Fruit fly (Drosophila melanogaster) whole organism, prepupa: ENCODE results near the gene ppk18.

Experiments
- Blimp-1 ChIP-seq: fragments of 200-800 bp; sonication (Bioruptor generic); optimal IDR thresholded peaks from 3 replicates; lab custom pipeline; 2017; ENCODE audit warnings: missing biosample characterization, missing genetic modification characterization, mild to moderate bottlenecking, moderate library complexity, missing genetic modification reagents
- CG10631 ChIP-seq: fragments of 200-800 bp; sonication (Bioruptor generic); optimal IDR thresholded peaks from 2 replicates; lab custom pipeline; 2016; ENCODE audit warnings: missing biosample characterization, missing genetic modification characterization
- CG10669 ChIP-seq: fragments of 200-800 bp; sonication (Bioruptor generic); optimal IDR thresholded peaks from 3 replicates; lab custom pipeline; 2018; ENCODE audit warnings: missing biosample characterization, mild to moderate bottlenecking, missing genetic modification characterization, moderate library complexity
- CG11902 ChIP-seq: fragments of 200-800 bp; sonication (Bioruptor generic); optimal IDR thresholded peaks from 3 replicates; lab custom pipeline; 2016; ENCODE audit warnings: missing biosample characterization, missing genetic modification characterization
- CG15336 ChIP-seq: fragments of 200-800 bp; sonication (Bioruptor generic); IDR thresholded peaks from 2 replicates; pipeline ENCODE4 v1.3.6; 2022; ENCODE audit warnings: missing biosample characterization, missing genetic modification characterization
- CG16779 ChIP-seq: fragments of 200-800 bp; sonication (Bioruptor generic); optimal IDR thresholded peaks from 3 replicates; lab custom pipeline; 2017; ENCODE audit warnings: missing biosample characterization, mild to moderate bottlenecking, missing genetic modification characterization
- CG31627 ChIP-seq: fragments of 200-800 bp; sonication (Bioruptor generic); optimal IDR thresholded peaks from 3 replicates; lab custom pipeline; 2016; ENCODE audit warnings: missing biosample characterization, missing genetic modification characterization
- CG32006 ChIP-seq: fragments of 200-800 bp; sonication (Bioruptor generic); optimal IDR thresholded peaks from 3 replicates; lab custom pipeline; 2017; ENCODE audit warnings: missing biosample characterization, mild to moderate bottlenecking, missing genetic modification characterization
- CG34406 ChIP-seq: fragments of 200-800 bp; sonication (Bioruptor generic); optimal IDR thresholded peaks from 3 replicates; lab custom pipeline; 2016; ENCODE audit warnings: missing biosample characterization, missing genetic modification characterization
- CG4318 ChIP-seq: fragments of 200-800 bp; sonication (Bioruptor generic); optimal IDR thresholded peaks from 3 replicates; lab custom pipeline; 2017; ENCODE audit warnings: missing biosample characterization, mild to moderate bottlenecking, missing genetic modification characterization
- CG6276 ChIP-seq: fragments of 200-800 bp; sonication (Bioruptor generic); optimal IDR thresholded peaks from 2 replicates; lab custom pipeline; 2017; ENCODE audit warnings: missing biosample characterization, mild to moderate bottlenecking, missing genetic modification characterization
- CG8119 ChIP-seq: fragments of 200-800 bp; sonication (Bioruptor generic); IDR thresholded peaks from 3 replicates; pipeline ENCODE4 v1.3.6; 2022; ENCODE audit warnings: missing biosample characterization, missing genetic modification characterization
- CG8319 ChIP-seq: fragments of 200-800 bp; sonication (Bioruptor generic); optimal IDR thresholded peaks from 3 replicates; lab custom pipeline; 2016; ENCODE audit warnings: missing biosample characterization, missing genetic modification characterization
- Eip75B ChIP-seq: fragments of 200-800 bp; sonication (Bioruptor generic); optimal IDR thresholded peaks from 3 replicates; lab custom pipeline; 2016; ENCODE audit warnings: missing biosample characterization, missing genetic modification characterization
- Eip93F ChIP-seq: fragments of 200-800 bp; sonication (Bioruptor generic); optimal IDR thresholded peaks from 2 replicates; lab custom pipeline; 2016; ENCODE audit warnings: missing biosample characterization, mild to moderate bottlenecking, missing genetic modification characterization
- Ets96B ChIP-seq: fragments of 200-800 bp; optimal IDR thresholded peaks from 2 replicates; lab custom pipeline; 2019; ENCODE audit warnings: missing biosample characterization, mild to moderate bottlenecking, missing genetic modification characterization, moderate library complexity
- Hr38 ChIP-seq: sonication (Bioruptor generic); optimal IDR thresholded peaks from 2 replicates; lab custom pipeline; 2016; ENCODE audit warnings: missing biosample characterization, missing genetic modification characterization
- Met ChIP-seq: fragments of 200-800 bp; sonication (Bioruptor generic); optimal IDR thresholded peaks from 3 replicates; lab custom pipeline; 2016; ENCODE audit warnings: missing biosample characterization, missing genetic modification characterization
- OdsH ChIP-seq: fragments of 200-800 bp; sonication (Bioruptor generic); optimal IDR thresholded peaks from 3 replicates; lab custom pipeline; 2016; ENCODE audit warnings: missing biosample characterization, missing genetic modification characterization
- Smox ChIP-seq: fragments of 200-800 bp; sonication (Bioruptor generic); optimal IDR thresholded peaks from 3 replicates; lab custom pipeline; 2016; ENCODE audit warnings: missing biosample characterization, missing genetic modification characterization
- Sox102F ChIP-seq: fragments of 200-800 bp; sonication (Bioruptor generic); optimal IDR thresholded peaks from 2 replicates; lab custom pipeline; 2016; ENCODE audit warnings: missing biosample characterization, mild to moderate bottlenecking, missing genetic modification characterization
- Sox14 ChIP-seq: fragments of 200-800 bp; sonication (Bioruptor generic); optimal IDR thresholded peaks from 3 replicates; lab custom pipeline; 2016; ENCODE audit warnings: missing biosample characterization, missing genetic modification characterization
- achi ChIP-seq: fragments of 200-800 bp; sonication (Bioruptor generic); optimal IDR thresholded peaks from 3 replicates; lab custom pipeline; 2016; ENCODE audit warnings: missing biosample characterization, missing genetic modification characterization
- acj6 ChIP-seq: fragments of 200-800 bp; sonication (Bioruptor generic); optimal IDR thresholded peaks from 3 replicates; lab custom pipeline; 2016; ENCODE audit warnings: missing biosample characterization, missing genetic modification characterization
- cyc ChIP-seq: fragments of 200-800 bp; sonication (Bioruptor generic); optimal IDR thresholded peaks from 3 replicates; lab custom pipeline; 2016; ENCODE audit warnings: missing biosample characterization, missing genetic modification characterization
- dac ChIP-seq: fragments of 200-800 bp; sonication (Bioruptor generic); optimal IDR thresholded peaks from 2 replicates; lab custom pipeline; 2017; ENCODE audit warnings: missing biosample characterization, mild to moderate bottlenecking, missing genetic modification characterization
- eg ChIP-seq: fragments of 200-800 bp; sonication (Bioruptor generic); IDR thresholded peaks from 3 replicates; pipeline ENCODE4 v1.3.6; 2022; ENCODE audit warnings: missing biosample characterization, missing genetic modification characterization
- esn ChIP-seq: fragments of 200-800 bp; sonication (Bioruptor generic); optimal IDR thresholded peaks from 2 replicates; lab custom pipeline; 2016; ENCODE audit warnings: missing biosample characterization, mild to moderate bottlenecking, missing genetic modification characterization, moderate library complexity
- fkh ChIP-seq: fragments of 200-800 bp; sonication (Bioruptor generic); optimal IDR thresholded peaks from 3 replicates; lab custom pipeline; 2017; ENCODE audit warnings: missing biosample characterization, mild to moderate bottlenecking, missing genetic modification characterization, moderate library complexity
- lz ChIP-seq: fragments of 200-800 bp; sonication (Bioruptor generic); optimal IDR thresholded peaks from 3 replicates; lab custom pipeline; 2016; ENCODE audit warnings: missing biosample characterization, missing genetic modification characterization
- pdm3 ChIP-seq: fragments of 200-800 bp; sonication (Bioruptor generic); optimal IDR thresholded peaks from 3 replicates; lab custom pipeline; 2016; ENCODE audit warnings: missing biosample characterization, missing genetic modification characterization
- salr ChIP-seq, 2 experiments: fragments of 200-800 bp; sonication (Bioruptor generic); optimal IDR thresholded peaks; 3 replicates each; lab custom pipeline; 2016 to 2018; ENCODE audit warnings: missing biosample characterization in 2 of 2, missing genetic modification characterization in 2 of 2, mild to moderate bottlenecking in 1 of 2
- spab ChIP-seq: fragments of 200-800 bp; sonication (Bioruptor generic); optimal IDR thresholded peaks from 2 replicates; lab custom pipeline; 2017; ENCODE audit warnings: missing biosample characterization, mild to moderate bottlenecking, missing genetic modification characterization, missing genetic modification reagents
- ss ChIP-seq, 2 experiments: fragments of 200-800 bp; sonication (Bioruptor generic); optimal IDR thresholded peaks; 2 replicates in 1 of 2; 3 replicates in 1 of 2; lab custom pipeline; 2017 to 2018; ENCODE audit warnings: mild to moderate bottlenecking in 2 of 2, missing biosample characterization in 2 of 2, missing genetic modification characterization in 2 of 2, moderate library complexity in 1 of 2
- svp ChIP-seq: fragments of 200-800 bp; sonication (Bioruptor generic); peaks from one replicate; lab custom pipeline; 2016; ENCODE audit warnings: missing biosample characterization, missing genetic modification characterization
- vri ChIP-seq: fragments of 200-800 bp; sonication (Bioruptor generic); optimal IDR thresholded peaks from 3 replicates; lab custom pipeline; 2016; ENCODE audit warnings: missing biosample characterization, mild to moderate bottlenecking, missing genetic modification characterization

The ppk18 gene

DNA sequence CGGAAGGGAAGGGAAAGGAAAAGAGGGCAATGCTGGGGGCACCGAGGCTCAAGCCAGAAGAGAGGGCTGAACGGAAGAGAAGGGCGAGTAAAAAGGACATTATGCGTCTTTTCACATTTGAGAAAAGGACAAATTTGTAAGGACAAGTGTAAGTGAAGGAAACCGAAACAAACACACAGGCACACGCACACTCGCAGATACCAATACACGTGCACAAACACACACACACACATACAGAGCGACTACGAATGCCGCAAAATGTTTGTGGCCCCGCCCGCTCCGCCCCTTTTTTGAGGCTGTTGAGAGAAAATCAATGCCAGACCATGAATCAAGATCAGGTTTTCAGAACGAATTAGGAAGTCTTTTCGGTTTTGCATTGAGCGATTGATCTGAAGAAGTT lies 17.4 kb downstream of the ppk18 start:
- TF ChIP-seq pdm3 (no peak), CG34406 (GFP tag; lab: Kevin White, UChicago) (no peak), ss (GFP tag; optimal IDR thresholded peaks at IDR 0.05; lab: Kevin White, UChicago) (no peak), Sox102F (GFP tag; lab: Kevin White, UChicago) (no peak), CG6276 (GFP tag; lab: Kevin White, UChicago) (no peak)
- TF ChIP-seq, all 60 proteins: peak for 0

DNA sequence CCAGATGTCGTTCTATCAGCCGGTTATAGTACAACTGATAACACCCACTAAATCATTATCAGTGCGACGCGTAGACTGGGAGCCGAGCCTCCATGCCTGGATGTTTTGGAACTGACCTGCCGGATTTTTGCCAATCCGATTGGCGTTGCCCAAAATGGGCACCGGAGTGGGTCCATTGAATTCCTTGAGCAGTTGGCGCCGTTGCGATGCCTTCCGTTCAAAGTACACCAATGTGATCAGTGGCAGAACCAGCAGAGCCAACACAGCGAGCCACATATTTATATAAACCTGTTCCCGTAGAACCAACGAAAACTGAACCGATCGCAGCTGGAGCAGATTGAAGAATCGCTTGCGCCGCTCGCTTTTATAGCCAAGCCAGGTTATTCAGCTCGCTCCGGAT lies 21.1 kb downstream of the ppk18 start, which contains the start of gene Cyp4e3:
Gene Cyp4e3, minus strand, starts transcription at position 327 of the 400 bp plus-strand sequence.
- TF ChIP-seq CG4318 (no peak), svp (GFP tag; lab: Kevin White, UChicago) (peak; percentile 38)

- no peak for TF ChIP-seq cyc (GFP tag; lab: Kevin White, UChicago)
- peak; percentile 34 for TF ChIP-seq dac (GFP tag; lab: Kevin White, UChicago)
Measured at dm6 chr2L:9746236-9747225, 24.3 kb downstream of the ppk18 start, which contains the start of gene Nckx30C. Gene Nckx30C (minus strand): TSS chr2L:9746495.

DNA sequence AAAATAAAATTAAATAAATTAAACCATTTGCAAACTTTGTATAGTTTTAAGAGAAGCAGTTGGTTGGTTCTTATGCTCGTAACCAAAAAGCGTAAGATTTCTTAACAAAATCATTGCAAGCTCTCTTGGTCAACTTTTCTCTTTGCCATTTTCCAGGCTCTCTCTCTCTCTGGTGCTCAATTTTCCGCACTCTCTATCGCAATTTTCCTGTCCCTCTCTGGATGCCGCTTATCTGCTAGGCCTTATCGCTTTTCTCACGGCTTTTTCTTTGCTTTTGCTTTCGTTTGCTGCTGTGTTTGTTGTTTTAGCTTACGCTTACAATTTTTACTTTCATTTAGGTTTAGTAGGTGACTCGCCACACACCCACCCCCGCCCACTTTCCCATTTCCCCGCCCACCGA lies 26.2 kb downstream of the ppk18 start:
- TF ChIP-seq CG34406 (GFP tag; lab: Kevin White, UChicago) (no peak), dac (GFP tag; lab: Kevin White, UChicago) (no peak)

- TF ChIP-seq salr (GFP tag; optimal IDR thresholded peaks at IDR 0.05; lab: Kevin White, UChicago) (no peak), CG10631 (GFP tag; lab: Kevin White, UChicago) (no peak), eg (GFP tag; lab: Robert Waterston, UW) (0 out of 3 replicates have a peak, but pooled peaks have one; percentile 9)
Measured at dm6 chr2L:9743823-9744222, 27.0 kb downstream of the ppk18 start.

dm6 chr2L:9739685-9740084 lies 31.1 kb downstream of the ppk18 start:
- no peak for TF ChIP-seq Ets96B (tag; lab: Kevin White, UChicago)
- no peak for TF ChIP-seq CG15336 (GFP tag; lab: Robert Waterston, UW)
- no peak for TF ChIP-seq OdsH
- no peak for TF ChIP-seq Eip93F
- no peak for TF ChIP-seq Met (GFP tag; lab: Kevin White, UChicago)
- TF ChIP-seq ss (GFP tag; optimal IDR thresholded peaks at IDR 0.05; lab: Kevin White, UChicago), result no peak
- TF ChIP-seq Blimp-1 (GFP tag; lab: Kevin White, UChicago), result no peak
- TF ChIP-seq CG4318, result no peak
- TF ChIP-seq Sox14 (GFP tag; lab: Kevin White, UChicago), result no peak
- TF ChIP-seq Hr38 (GFP tag; lab: Kevin White, UChicago), result no peak
- TF ChIP-seq salr (GFP tag; optimal IDR thresholded peaks at IDR 0.05; lab: Kevin White, UChicago), result no peak
- no peak for TF ChIP-seq spab
- no peak for TF ChIP-seq CG8319 (GFP tag; lab: Kevin White, UChicago)
- TF ChIP-seq CG10631 (GFP tag; lab: Kevin White, UChicago), result no peak

dm6 chr2L:9737803-9738202 lies 33.0 kb downstream of the ppk18 start:
- TF ChIP-seq achi (GFP tag; lab: Kevin White, UChicago) (peak; percentile 26), pdm3 (peak; percentile 56), OdsH (peak; percentile 52), lz (peak; percentile 28), CG32006 (GFP tag; lab: Kevin White, UChicago) (peak; percentile 68), fkh (GFP tag; lab: Kevin White, UChicago) (no peak), vri (GFP tag; lab: Kevin White, UChicago) (no peak), CG8119 (GFP tag; lab: Robert Waterston, UW) (peak; percentile 42; the same call in 1 of the 3 replicates), Eip75B (GFP tag; lab: Kevin White, UChicago) (peak; percentile 8), CG4318 (peak; percentile 29), CG11902 (no peak), CG31627 (GFP tag; lab: Kevin White, UChicago) (peak; percentile 37), CG16779 (tag; lab: Kevin White, UChicago) (peak; percentile 2), Eip93F (no peak), spab (peak; percentile 5), Smox (GFP tag; lab: Kevin White, UChicago) (peak; percentile 35), ss (GFP tag; optimal IDR thresholded peaks at IDR 0.05; lab: Kevin White, UChicago) (peak in 1 of 2 experiments; percentile 12), acj6 (GFP tag; lab: Kevin White, UChicago) (peak; percentile 37), Sox102F (GFP tag; lab: Kevin White, UChicago) (peak; percentile 15), CG10669 (peak; percentile 49), esn (GFP tag; lab: Kevin White, UChicago) (no peak)
